Worm (Caenorhabditis elegans) whole organism, L3 larva: ENCODE data around the gene meg-3.

Experiments
- R02D3.7 ChIP-seq: fragments of 150-350 bp; optimal IDR thresholded peaks from 2 replicates; lab custom pipeline; 2014; ENCODE audit warnings: missing biosample characterization, missing genetic modification characterization
- aly-2 ChIP-seq: fragments of 150-350 bp; optimal IDR thresholded peaks from 2 replicates; lab custom pipeline; 2014; ENCODE audit warnings: missing biosample characterization, missing genetic modification characterization
- ceh-16 ChIP-seq: sonication (generic microtip); optimal IDR thresholded peaks from 2 replicates; lab custom pipeline; 2017; ENCODE audit warnings: missing biosample characterization, missing genetic modification characterization
- ceh-28 ChIP-seq: fragments of 150-350 bp; optimal IDR thresholded peaks from 2 replicates; lab custom pipeline; 2014; ENCODE audit warnings: missing biosample characterization, missing genetic modification reagents, missing genetic modification characterization
- ceh-82 ChIP-seq: fragments of 150-350 bp; optimal IDR thresholded peaks from 2 replicates; lab custom pipeline; 2014; ENCODE audit warnings: missing biosample characterization, missing genetic modification characterization
- ceh-9 ChIP-seq: sonication (generic microtip); optimal IDR thresholded peaks from 2 replicates; lab custom pipeline; 2018; ENCODE audit warnings: missing biosample characterization, missing genetic modification characterization
- daf-12 ChIP-seq: fragments of 150-350 bp; optimal IDR thresholded peaks from 2 replicates; lab custom pipeline; 2014; ENCODE audit warnings: missing biosample characterization, missing genetic modification reagents, missing genetic modification characterization
- egl-5 ChIP-seq: fragments of 150-350 bp; optimal IDR thresholded peaks from 2 replicates; lab custom pipeline; 2017; ENCODE audit warnings: missing biosample characterization, missing genetic modification reagents, missing genetic modification characterization, inconsistent platforms
- elt-1 ChIP-seq: fragments of 150-350 bp; optimal IDR thresholded peaks from 2 replicates; lab custom pipeline; 2014; ENCODE audit warnings: missing biosample characterization, missing genetic modification characterization
- elt-2 ChIP-seq: sonication (generic microtip); optimal IDR thresholded peaks from 2 replicates; lab custom pipeline; 2016; ENCODE audit warnings: missing genetic modification reagents, mild to moderate bottlenecking, missing genetic modification characterization, missing compliant biosample characterization
- elt-3 ChIP-seq, 3 experiments: fragments of 150-350 bp in 1 of 3; sonication (generic microtip) in 2 of 3; optimal IDR thresholded peaks; 2 replicates in 2 of 3; 4 replicates in 1 of 3; lab custom pipeline; 2014 to 2017; ENCODE audit warnings: missing biosample characterization in 3 of 3, missing genetic modification characterization in 3 of 3
- eor-1 ChIP-seq, 2 experiments: fragments of 150-350 bp; optimal IDR thresholded peaks; 2 replicates each; lab custom pipeline; 2014 to 2018; ENCODE audit warnings: missing biosample characterization in 2 of 2, missing genetic modification characterization in 2 of 2
- fos-1 ChIP-seq: fragments of 150-350 bp; optimal IDR thresholded peaks from 2 replicates; lab custom pipeline; 2014; ENCODE audit warnings: missing biosample characterization, missing genetic modification characterization
- jun-1 ChIP-seq: fragments of 150-350 bp; optimal IDR thresholded peaks from 2 replicates; lab custom pipeline; 2014; ENCODE audit warnings: missing biosample characterization, missing genetic modification reagents, missing genetic modification characterization
- lin-15B ChIP-seq: fragments of 150-350 bp; optimal IDR thresholded peaks from 2 replicates; lab custom pipeline; 2014; ENCODE audit warnings: missing biosample characterization, missing genetic modification characterization
- lin-39 ChIP-seq: fragments of 150-350 bp; optimal IDR thresholded peaks from 2 replicates; lab custom pipeline; 2018; ENCODE audit warnings: missing biosample characterization, missing genetic modification reagents, missing genetic modification characterization
- lsy-12 ChIP-seq: sonication (generic microtip); optimal IDR thresholded peaks from 2 replicates; lab custom pipeline; 2016; ENCODE audit warnings: mild to moderate bottlenecking, missing genetic modification characterization, missing compliant biosample characterization
- mdl-1 ChIP-seq: fragments of 150-350 bp; optimal IDR thresholded peaks from 2 replicates; lab custom pipeline; 2014; ENCODE audit warnings: missing biosample characterization, missing genetic modification characterization
- mml-1 ChIP-seq: fragments of 150-350 bp; sonication (generic microtip); optimal IDR thresholded peaks from 3 replicates; lab custom pipeline; 2014; ENCODE audit warnings: missing biosample characterization, missing genetic modification characterization
- nhr-12 ChIP-seq: fragments of 150-350 bp; optimal IDR thresholded peaks from 2 replicates; lab custom pipeline; 2014; ENCODE audit warnings: missing biosample characterization, missing genetic modification characterization
- nhr-23 ChIP-seq: fragments of 150-350 bp; optimal IDR thresholded peaks from 2 replicates; lab custom pipeline; 2014; ENCODE audit warnings: missing biosample characterization, missing genetic modification reagents, missing genetic modification characterization
- nhr-25 ChIP-seq: sonication (generic microtip); optimal IDR thresholded peaks from 2 replicates; lab custom pipeline; 2017; ENCODE audit warnings: missing biosample characterization, missing genetic modification characterization
- nhr-43 ChIP-seq: sonication (generic microtip); optimal IDR thresholded peaks from 2 replicates; lab custom pipeline; 2016; ENCODE audit warnings: mild to moderate bottlenecking, missing genetic modification characterization, missing compliant biosample characterization; ENCODE audit not compliant: poor library complexity, severe bottlenecking
- nhr-67 ChIP-seq: fragments of 150-350 bp; optimal IDR thresholded peaks from 2 replicates; lab custom pipeline; 2014; ENCODE audit warnings: missing biosample characterization, missing genetic modification characterization
- nhr-76 ChIP-seq: fragments of 150-350 bp; sonication (generic microtip); optimal IDR thresholded peaks from 5 replicates; lab custom pipeline; 2014; ENCODE audit warnings: missing biosample characterization, missing genetic modification characterization
- pha-4 ChIP-seq: fragments of 150-350 bp; optimal IDR thresholded peaks from 2 replicates; lab custom pipeline; 2014; ENCODE audit warnings: missing biosample characterization, missing genetic modification reagents, missing genetic modification characterization
- pqm-1 ChIP-seq: fragments of 150-350 bp; optimal IDR thresholded peaks from 2 replicates; lab custom pipeline; 2017; ENCODE audit warnings: missing biosample characterization, missing genetic modification characterization, inconsistent platforms
- sea-2 ChIP-seq: fragments of 150-350 bp; sonication (generic microtip); optimal IDR thresholded peaks from 4 replicates; lab custom pipeline; 2014; ENCODE audit warnings: missing biosample characterization, missing genetic modification reagents, missing genetic modification characterization
- skn-1 ChIP-seq: fragments of 150-350 bp; optimal IDR thresholded peaks from 2 replicates; lab custom pipeline; 2014; ENCODE audit warnings: missing biosample characterization, missing genetic modification characterization
- snpc-4 ChIP-seq: fragments of 150-350 bp; optimal IDR thresholded peaks from 2 replicates; lab custom pipeline; 2014; ENCODE audit warnings: missing biosample characterization, missing genetic modification characterization
- tbx-2 ChIP-seq: sonication (generic microtip); optimal IDR thresholded peaks from 2 replicates; lab custom pipeline; 2016; ENCODE audit warnings: mild to moderate bottlenecking, missing genetic modification characterization, missing compliant biosample characterization
- unc-62 ChIP-seq: fragments of 150-350 bp; sonication (generic microtip); optimal IDR thresholded peaks from 4 replicates; lab custom pipeline; 2014; ENCODE audit warnings: missing biosample characterization, missing genetic modification reagents, missing genetic modification characterization
- zag-1 ChIP-seq: fragments of 150-350 bp; optimal IDR thresholded peaks from 2 replicates; lab custom pipeline; 2014; ENCODE audit warnings: missing biosample characterization, missing genetic modification characterization

meg-3 gene

DNA sequence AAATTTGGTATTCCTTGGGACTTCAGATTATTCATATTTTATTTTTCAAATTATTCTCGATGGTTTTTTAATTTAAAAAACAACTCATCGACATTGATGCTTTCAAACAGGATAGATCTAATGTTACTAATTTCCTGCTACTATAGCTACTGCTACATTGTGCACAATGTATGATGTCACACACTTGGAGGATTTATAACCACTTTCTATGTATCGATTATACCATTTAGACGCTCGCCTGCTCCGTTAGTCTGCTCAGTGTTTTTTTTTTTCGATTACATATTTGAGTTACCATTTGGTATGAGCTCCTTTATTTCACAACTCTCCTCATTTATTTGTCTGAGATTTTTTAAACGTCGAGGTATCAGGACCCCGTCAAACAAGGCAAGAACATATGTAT lies 1.0 kb upstream of the meg-3 start, which contains the start of gene Y40A1A.2:
TSS of gene Y40A1A.2 (plus strand) at position 301 of the 400 bp plus-strand sequence.
- TF ChIP-seq nhr-76 (tag; lab: Kevin White, UChicago) (no peak), mdl-1 (tag; lab: Kevin White, UChicago) (no peak), tbx-2 (no peak), zag-1 (tag; lab: Kevin White, UChicago) (no peak), lin-39 (tag; lab: Kevin White, UChicago) (no peak), pqm-1 (tag; lab: Kevin White, UChicago) (no peak), egl-5 (tag; lab: Kevin White, UChicago) (no peak), sea-2 (GFP tag; lab: Kevin White, UChicago) (no peak), ceh-82 (no peak), aly-2 (tag; lab: Kevin White, UChicago) (no peak), daf-12 (tag; lab: Kevin White, UChicago) (no peak)

ce11 chrX:1984831-1985230 lies 4.6 kb downstream of the meg-3 start:
- TF ChIP-seq pqm-1 (tag; lab: Kevin White, UChicago): no peak
- TF ChIP-seq ceh-16: no peak
- TF ChIP-seq snpc-4 (tag; lab: Kevin White, UChicago): no peak
- TF ChIP-seq lin-39 (tag; lab: Kevin White, UChicago): no peak
- no peak for TF ChIP-seq pha-4 (tag; lab: Kevin White, UChicago)
- TF ChIP-seq ceh-82: no peak

DNA sequence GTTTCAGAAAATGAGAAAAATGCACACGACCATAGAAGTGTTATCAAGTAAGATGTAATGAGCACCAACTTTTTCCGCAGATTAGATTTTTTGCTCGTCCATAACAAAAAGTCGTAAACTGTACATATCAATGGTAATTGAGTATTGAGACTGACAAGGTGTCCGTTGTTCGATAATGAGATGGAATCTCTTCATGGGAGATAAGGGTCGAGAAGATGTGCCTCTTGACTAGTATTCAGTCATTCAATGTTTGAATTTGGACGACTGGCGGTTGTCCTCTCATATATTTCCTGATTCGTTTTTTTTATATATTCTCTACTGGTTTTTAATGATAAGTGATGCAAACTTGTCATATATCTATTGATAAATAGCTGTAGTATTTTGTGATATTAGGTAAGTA lies 7.8 kb downstream of the meg-3 start:
- TF ChIP-seq tbx-2 (no peak), nhr-67 (tag; lab: Kevin White, UChicago) (no peak), fos-1 (tag; lab: Kevin White, UChicago) (no peak), lin-15B (tag; lab: Kevin White, UChicago) (no peak), unc-62 (no peak), lin-39 (tag; lab: Kevin White, UChicago) (no peak), lsy-12 (tag; lab: Kevin White, UChicago) (no peak), nhr-43 (tag; lab: Kevin White, UChicago) (no peak), elt-2 (tag; lab: Kevin White, UChicago) (no peak)

ce11 chrX:1977708-1978107 lies 11.7 kb downstream of the meg-3 start, which contains the start of gene F52D2.12:
Gene F52D2.12, plus strand, starts transcription at chrX:1978014.
- TF ChIP-seq ceh-82 (no peak), mml-1 (tag; lab: Kevin White, UChicago) (no peak), elt-2 (tag; lab: Kevin White, UChicago) (no peak), skn-1 (tag; lab: Kevin White, UChicago) (no peak), R02D3.7 (tag; lab: Kevin White, UChicago) (no peak), egl-5 (tag; lab: Kevin White, UChicago) (no peak), ceh-16 (no peak), unc-62 (no peak), snpc-4 (tag; lab: Kevin White, UChicago) (no peak)

- TF ChIP-seq elt-1 (no peak), mml-1 (tag; lab: Kevin White, UChicago) (no peak), ceh-28 (no peak), R02D3.7 (tag; lab: Kevin White, UChicago) (no peak), pha-4 (tag; lab: Kevin White, UChicago) (no peak), lsy-12 (tag; lab: Kevin White, UChicago) (no peak), nhr-12 (tag; lab: Kevin White, UChicago) (no peak), nhr-25 (tag; lab: Kevin White, UChicago) (no peak), jun-1 (tag; lab: Kevin White, UChicago) (no peak), eor-1 (tag; optimal IDR thresholded peaks at IDR 0.05; lab: Kevin White, UChicago) (no peak), nhr-23 (no peak), tbx-2 (no peak), lin-39 (tag; lab: Kevin White, UChicago) (no peak), lin-15B (tag; lab: Kevin White, UChicago) (no peak), elt-3 (tag; optimal IDR thresholded peaks at IDR 0.05; lab: Kevin White, UChicago) (no peak), nhr-67 (tag; lab: Kevin White, UChicago) (no peak), ceh-9 (tag; lab: Kevin White, UChicago) (no peak)
Observed at ce11 chrX:1975692-1976091, 13.7 kb downstream of the meg-3 start, which contains the start of gene F52D2.6. Gene F52D2.6, plus strand, starts transcription at chrX:1975992.
